Fruit fly (Drosophila melanogaster) whole organism, embryonic: Measurements from ENCODE around the gene AP-1sigma.

ENCODE experiments used
- ATbp ChIP-seq: fragments of 200-800 bp; sonication (Bioruptor generic); optimal IDR thresholded peaks from 2 replicates; lab custom pipeline; 2017; ENCODE audit warnings: missing biosample characterization, mild to moderate bottlenecking, missing genetic modification characterization, missing genetic modification reagents
- B-H1 ChIP-seq: fragments of 200-800 bp; sonication (Bioruptor generic); IDR thresholded peaks from 3 replicates; pipeline ENCODE4 v1.3.6; 2022; ENCODE audit warnings: missing biosample characterization, missing genetic modification characterization
- CG10366 ChIP-seq: fragments of 200-800 bp; sonication (Bioruptor generic); IDR thresholded peaks from 2 replicates; pipeline ENCODE4 v1.3.6; 2022; ENCODE audit warnings: missing biosample characterization, missing genetic modification characterization
- CG11504 ChIP-seq: fragments of 200-800 bp; sonication (Bioruptor generic); optimal IDR thresholded peaks from 3 replicates; lab custom pipeline; 2019; ENCODE audit warnings: missing biosample characterization, mild to moderate bottlenecking, missing genetic modification characterization, moderate library complexity
- CG12071 ChIP-seq: fragments of 200-800 bp; sonication (Bioruptor generic); optimal IDR thresholded peaks from 3 replicates; lab custom pipeline; 2018; ENCODE audit warnings: missing biosample characterization, mild to moderate bottlenecking, missing genetic modification characterization
- CG14014 ChIP-seq: fragments of 200-800 bp; sonication (Bioruptor generic); IDR thresholded peaks from 2 replicates; pipeline ENCODE4 v1.3.6; 2022; ENCODE audit warnings: missing biosample characterization, missing genetic modification characterization
- CG14441 ChIP-seq: fragments of 200-800 bp; sonication (Bioruptor generic); IDR thresholded peaks from 2 replicates; pipeline ENCODE4 v1.3.6; 2022; ENCODE audit warnings: missing biosample characterization, missing genetic modification characterization
- CG15514 ChIP-seq: fragments of 200-800 bp; sonication (Bioruptor generic); optimal IDR thresholded peaks from 3 replicates; lab custom pipeline; 2017; ENCODE audit warnings: missing biosample characterization, missing genetic modification characterization, mild to moderate bottlenecking, moderate library complexity, missing genetic modification reagents
- CG18599 ChIP-seq: fragments of 200-800 bp; sonication (Bioruptor generic); optimal IDR thresholded peaks from 3 replicates; lab custom pipeline; 2017; ENCODE audit warnings: missing biosample characterization, missing genetic modification characterization, mild to moderate bottlenecking, moderate library complexity, missing genetic modification reagents
- CG2875 ChIP-seq: fragments of 200-800 bp; sonication (Bioruptor generic); optimal IDR thresholded peaks from 2 replicates; lab custom pipeline; 2017; ENCODE audit warnings: missing biosample characterization, mild to moderate bottlenecking, missing genetic modification characterization, missing genetic modification reagents
- CG32772 ChIP-seq: fragments of 200-800 bp; sonication (Bioruptor generic); IDR thresholded peaks from 2 replicates; pipeline ENCODE4 v1.3.6; 2022; ENCODE audit warnings: missing biosample characterization, missing genetic modification characterization
- CG34224 ChIP-seq: fragments of 200-800 bp; sonication (Bioruptor generic); IDR thresholded peaks from 3 replicates; pipeline ENCODE4 v1.3.6; 2022; ENCODE audit warnings: missing biosample characterization, missing genetic modification characterization; ENCODE audit not compliant: partially characterized antibody
- CG5245 ChIP-seq: fragments of 200-800 bp; sonication (Bioruptor generic); optimal IDR thresholded peaks from 3 replicates; lab custom pipeline; 2016; ENCODE audit warnings: missing biosample characterization, missing genetic modification characterization
- CG6683 ChIP-seq: fragments of 200-800 bp; sonication (Bioruptor generic); optimal IDR thresholded peaks from 2 replicates; lab custom pipeline; 2017; ENCODE audit warnings: missing biosample characterization, mild to moderate bottlenecking, missing genetic modification characterization, missing genetic modification reagents
- CHES-1-like ChIP-seq: fragments of 200-800 bp; sonication (Bioruptor generic); optimal IDR thresholded peaks from 2 replicates; lab custom pipeline; 2016; ENCODE audit warnings: missing biosample characterization, missing genetic modification characterization
- Dll ChIP-seq: fragments of 200-800 bp; sonication (Bioruptor generic); IDR thresholded peaks from 4 replicates; pipeline ENCODE4 v1.3.6; 2022; ENCODE audit warnings: missing biosample characterization, missing genetic modification characterization; ENCODE audit not compliant: partially characterized antibody
- Dref ChIP-seq: fragments of 200-800 bp; sonication (Bioruptor generic); IDR thresholded peaks from 2 replicates; pipeline ENCODE4 v1.3.6; 2022; ENCODE audit warnings: missing biosample characterization, missing genetic modification characterization
- ERR ChIP-seq: fragments of 200-800 bp; sonication (Bioruptor generic); optimal IDR thresholded peaks from 2 replicates; lab custom pipeline; 2016; ENCODE audit warnings: missing biosample characterization, missing genetic modification characterization
- H2.0 ChIP-seq: fragments of 200-800 bp; sonication (Bioruptor generic); IDR thresholded peaks from 2 replicates; pipeline ENCODE4 v1.3.6; 2022; ENCODE audit warnings: missing biosample characterization, missing genetic modification characterization
- Hr78 ChIP-seq, 2 experiments: fragments of 200-800 bp in 1 of 2; fragments of >200 bp in 1 of 2; sonication (Bioruptor generic) in 1 of 2; optimal IDR thresholded peaks; 2 replicates each; lab custom pipeline; 2017 to 2019; ENCODE audit warnings: missing biosample characterization in 2 of 2, missing genetic modification characterization in 2 of 2, mild to moderate bottlenecking in 1 of 2, moderate library complexity in 1 of 2
- Lhr ChIP-seq: fragments of 200-800 bp; sonication (Bioruptor generic); optimal IDR thresholded peaks from 3 replicates; lab custom pipeline; 2017; ENCODE audit warnings: mild to moderate bottlenecking, missing biosample characterization, missing genetic modification reagents, missing genetic modification characterization
- Mad ChIP-seq: fragments of 200-800 bp; sonication (Bioruptor generic); optimal IDR thresholded peaks from 2 replicates; lab custom pipeline; 2016; ENCODE audit warnings: missing biosample characterization, missing genetic modification characterization
- Max ChIP-seq: fragments of 200-800 bp; sonication (Bioruptor generic); optimal IDR thresholded peaks from 2 replicates; lab custom pipeline; 2016; ENCODE audit warnings: missing biosample characterization, mild to moderate bottlenecking, missing genetic modification characterization
- Med ChIP-seq: fragments of 200-800 bp; sonication (Bioruptor generic); peaks from one replicate; lab custom pipeline; 2016; ENCODE audit warnings: missing biosample characterization, missing genetic modification characterization, mild to moderate bottlenecking, inconsistent platforms, moderate library complexity
- NfI ChIP-seq: fragments of 200-800 bp; sonication (Bioruptor generic); optimal IDR thresholded peaks from 3 replicates; lab custom pipeline; 2018; ENCODE audit warnings: missing biosample characterization, mild to moderate bottlenecking, missing genetic modification characterization, moderate library complexity
- Optix ChIP-seq: fragments of 200-800 bp; sonication (Bioruptor generic); IDR thresholded peaks from 3 replicates; pipeline ENCODE4 v1.3.6; 2022; ENCODE audit warnings: missing biosample characterization, missing genetic modification characterization
- Sry-β ChIP-seq: fragments of 200-800 bp; sonication (Bioruptor generic); optimal IDR thresholded peaks from 2 replicates; lab custom pipeline; 2018; ENCODE audit warnings: missing biosample characterization, mild to moderate bottlenecking, missing genetic modification characterization, moderate library complexity
- Trl ChIP-seq, 3 experiments: fragments of >200 bp in 2 of 3; fragments of 200-800 bp in 1 of 3; sonication (Bioruptor generic) in 1 of 3; optimal IDR thresholded peaks; 2 replicates in 1 of 3; 3 replicates in 2 of 3; lab custom pipeline; 2016 to 2017; ENCODE audit warnings: missing biosample characterization in 1 of 3, missing genetic modification characterization in 1 of 3
- cad ChIP-seq: fragments of >200 bp; optimal IDR thresholded peaks from 2 replicates; lab custom pipeline; 2017; ENCODE audit warnings: missing biosample characterization, missing genetic modification characterization
- cas ChIP-seq: fragments of 200-800 bp; sonication (Bioruptor generic); IDR thresholded peaks from 2 replicates; pipeline ENCODE4 v1.3.6; 2022; ENCODE audit warnings: missing biosample characterization, missing genetic modification characterization
- chif ChIP-seq, 2 experiments: fragments of 200-800 bp; sonication (Bioruptor generic); optimal IDR thresholded peaks; 3 replicates each; lab custom pipeline; 2016; ENCODE audit warnings: missing biosample characterization in 2 of 2, missing genetic modification characterization in 2 of 2
- disco-r ChIP-seq: fragments of 200-800 bp; sonication (Bioruptor generic); optimal IDR thresholded peaks from 2 replicates; lab custom pipeline; 2016; ENCODE audit warnings: missing biosample characterization, missing genetic modification characterization
- fd102C ChIP-seq: fragments of 200-800 bp; sonication (Bioruptor generic); optimal IDR thresholded peaks from 2 replicates; lab custom pipeline; 2018; ENCODE audit warnings: missing biosample characterization, mild to moderate bottlenecking, missing genetic modification characterization, moderate library complexity
- fd64A ChIP-seq: fragments of 200-800 bp; sonication (Bioruptor generic); optimal IDR thresholded peaks from 3 replicates; lab custom pipeline; 2018; ENCODE audit warnings: missing biosample characterization, mild to moderate bottlenecking, missing genetic modification characterization
- gsb-n ChIP-seq: fragments of 200-800 bp; sonication (Bioruptor generic); optimal IDR thresholded peaks from 3 replicates; lab custom pipeline; 2018; ENCODE audit warnings: missing biosample characterization, mild to moderate bottlenecking, missing genetic modification characterization
- jumu ChIP-seq: fragments of 200-800 bp; sonication (Bioruptor generic); optimal IDR thresholded peaks from 3 replicates; lab custom pipeline; 2016; ENCODE audit warnings: missing biosample characterization, missing genetic modification characterization
- lmd ChIP-seq: fragments of 200-800 bp; sonication (Bioruptor generic); IDR thresholded peaks from 2 replicates; pipeline ENCODE4 v1.3.6; 2022; ENCODE audit warnings: missing biosample characterization, missing genetic modification characterization
- nau ChIP-seq: fragments of 200-800 bp; sonication (Bioruptor generic); optimal IDR thresholded peaks from 3 replicates; lab custom pipeline; 2017; ENCODE audit warnings: missing biosample characterization, mild to moderate bottlenecking, missing genetic modification characterization, missing genetic modification reagents
- nom ChIP-seq: fragments of 200-800 bp; sonication (Bioruptor generic); optimal IDR thresholded peaks from 2 replicates; lab custom pipeline; 2017; ENCODE audit warnings: missing biosample characterization, missing genetic modification characterization, mild to moderate bottlenecking, moderate library complexity, missing genetic modification reagents
- oc ChIP-seq: fragments of 200-800 bp; sonication (Bioruptor generic); optimal IDR thresholded peaks from 2 replicates; lab custom pipeline; 2018; ENCODE audit warnings: missing biosample characterization, mild to moderate bottlenecking, missing genetic modification characterization, moderate library complexity
- peb ChIP-seq: fragments of 200-800 bp; sonication (Bioruptor generic); IDR thresholded peaks from 2 replicates; pipeline ENCODE4 v1.3.6; 2022; ENCODE audit warnings: missing biosample characterization, missing genetic modification characterization
- pho ChIP-seq: fragments of 200-800 bp; sonication (Bioruptor generic); optimal IDR thresholded peaks from 2 replicates; lab custom pipeline; 2016; ENCODE audit warnings: missing biosample characterization, missing genetic modification characterization
- prd ChIP-seq, 3 experiments: fragments of >200 bp in 2 of 3; fragments of 200-800 bp in 1 of 3; sonication (Bioruptor generic) in 1 of 3; optimal IDR thresholded peaks in 2 of 3; IDR thresholded peaks in 1 of 3; 2 replicates in 2 of 3; 3 replicates in 1 of 3; pipeline versions ENCODE4 v1.3.6 to Lab custom; 2017 to 2022; ENCODE audit warnings: missing biosample characterization in 1 of 3, missing genetic modification characterization in 1 of 3
- pros ChIP-seq: fragments of 200-800 bp; sonication (Bioruptor generic); optimal IDR thresholded peaks from 3 replicates; lab custom pipeline; 2019; ENCODE audit warnings: missing biosample characterization, mild to moderate bottlenecking, missing genetic modification characterization, moderate library complexity
- tna ChIP-seq: fragments of 200-800 bp; sonication (Bioruptor generic); IDR thresholded peaks from 2 replicates; pipeline ENCODE4 v1.3.6; 2022; ENCODE audit warnings: missing biosample characterization, missing genetic modification characterization; ENCODE audit not compliant: partially characterized antibody
- ttk ChIP-seq: fragments of 200-800 bp; sonication (Bioruptor generic); IDR thresholded peaks from 2 replicates; pipeline ENCODE4 v2.1.2; 2022; ENCODE audit warnings: missing biosample characterization, missing genetic modification characterization
- twi ChIP-seq: fragments of 200-800 bp; optimal IDR thresholded peaks from 2 replicates; lab custom pipeline; 2019; ENCODE audit warnings: missing biosample characterization, mild to moderate bottlenecking, missing genetic modification characterization, moderate library complexity

AP-1sigma gene

dm6 chr3R:23920874-23921539, 37.4 kb upstream of the AP-1sigma start (continued):
- TF ChIP-seq Mad (GFP tag; lab: Kevin White, UChicago), result no peak
- no peak for TF ChIP-seq Dll
- no peak for TF ChIP-seq twi
- TF ChIP-seq gsb-n (tag; lab: Kevin White, UChicago), result no peak
- TF ChIP-seq Med, result peak; percentile 95
- 0 out of 3 replicates have a peak, but pooled peaks have one; percentile 31 for TF ChIP-seq Optix (GFP tag; lab: Robert Waterston, UW)
- peak; percentile 58 for TF ChIP-seq NfI (GFP tag; lab: Kevin White, UChicago)
- no peak for TF ChIP-seq ATbp (GFP tag; lab: Kevin White, UChicago)
- TF ChIP-seq pros, result no peak
- peak; percentile 62 for TF ChIP-seq CG14441 (GFP tag; lab: Robert Waterston, UW)
- TF ChIP-seq CG6683, result no peak
- TF ChIP-seq CHES-1-like (GFP tag; lab: Kevin White, UChicago), result peak; percentile 51
- TF ChIP-seq Max (GFP tag; lab: Kevin White, UChicago), result no peak
- TF ChIP-seq CG32772 (GFP tag; lab: Robert Waterston, UW), result 0 out of 2 replicates have a peak, but pooled peaks have one; percentile 10
- peak; percentile 44 for TF ChIP-seq H2.0 (GFP tag; lab: Robert Waterston, UW)
- no peak for TF ChIP-seq CG2875 (GFP tag; lab: Kevin White, UChicago)
- TF ChIP-seq CG34224 (GFP tag; lab: Robert Waterston, UW), result no peak
- TF ChIP-seq CG14014 (GFP tag; lab: Robert Waterston, UW), result peak; percentile 79
- peak; percentile 59 for TF ChIP-seq oc (tag; lab: Kevin White, UChicago)
- no peak for TF ChIP-seq cad (GFP tag; lab: Kevin White, UChicago)
- peak; percentile 30; the same call in 1 of the 3 replicates for TF ChIP-seq B-H1 (GFP tag; lab: Robert Waterston, UW)
- TF ChIP-seq Trl (optimal IDR thresholded peaks at IDR 0.05; lab: Kevin White, UChicago), result no peak
- TF ChIP-seq Trl (GFP tag; optimal IDR thresholded peaks at IDR 0.05; lab: Kevin White, UChicago), result peak; percentile 14
- peak; percentile 37; the same call in 1 of the 2 replicates for TF ChIP-seq ttk (GFP tag; lab: Robert Waterston, UW)
- TF ChIP-seq CG12071 (GFP tag; lab: Kevin White, UChicago), result peak; percentile 52
- peak; percentile 84 for TF ChIP-seq CG18599 (GFP tag; lab: Kevin White, UChicago)
- TF ChIP-seq disco-r (GFP tag; lab: Kevin White, UChicago), result no peak
- TF ChIP-seq ERR (GFP tag; lab: Kevin White, UChicago), result no peak
- peak; percentile 61 for TF ChIP-seq pho (GFP tag; lab: Kevin White, UChicago)
- no peak for TF ChIP-seq Lhr (GFP tag; lab: Kevin White, UChicago)
- TF ChIP-seq nom, result peak; percentile 58
- TF ChIP-seq Sry-β (GFP tag; lab: Kevin White, UChicago), result no peak
- peak; percentile 43 for TF ChIP-seq jumu (GFP tag; lab: Kevin White, UChicago)
- no peak for TF ChIP-seq Dref (GFP tag; lab: Robert Waterston, UW)
- no peak for TF ChIP-seq CG11504 (tag; lab: Kevin White, UChicago)
- peak; percentile 43 for TF ChIP-seq nau (GFP tag; lab: Kevin White, UChicago)
- peak; percentile 61 for TF ChIP-seq CG15514 (GFP tag; lab: Kevin White, UChicago)
- peak; percentile 54 for TF ChIP-seq CG10366 (GFP tag; lab: Robert Waterston, UW)
- TF ChIP-seq prd (optimal IDR thresholded peaks at IDR 0.05; lab: Kevin White, UChicago), result no peak
- 0 out of 3 replicates have a peak, but pooled peaks have one; percentile 49 for TF ChIP-seq prd (GFP tag; IDR thresholded peaks at IDR 0.05; lab: Robert Waterston, UW)
- TF ChIP-seq chif (GFP tag; optimal IDR thresholded peaks at IDR 0.05; lab: Kevin White, UChicago), result no peak
- TF ChIP-seq cas, result 0 out of 2 replicates have a peak, but pooled peaks have one; percentile 40
- no peak for TF ChIP-seq fd64A (GFP tag; lab: Kevin White, UChicago)
- TF ChIP-seq Hr78 (GFP tag; optimal IDR thresholded peaks at IDR 0.05; lab: Kevin White, UChicago), result no peak
- no peak for TF ChIP-seq fd102C (GFP tag; lab: Kevin White, UChicago)
- TF ChIP-seq tna (GFP tag; lab: Robert Waterston, UW), result no peak
- TF ChIP-seq peb (GFP tag; lab: Robert Waterston, UW), result no peak
- peak; percentile 56; the same call in 1 of the 2 replicates for TF ChIP-seq lmd (GFP tag; lab: Robert Waterston, UW)
- TF ChIP-seq CG5245 (GFP tag; lab: Kevin White, UChicago), result no peak
